Worm (Caenorhabditis elegans) whole organism, late embryonic: ENCODE measurements around the gene srx-2.

Experiments
- C08G9.2 ChIP-seq: sonication (generic microtip); optimal IDR thresholded peaks from 2 replicates; lab custom pipeline; 2016; ENCODE audit warnings: mild to moderate bottlenecking, missing genetic modification characterization, moderate library complexity, missing compliant biosample characterization
- C38D4.7 ChIP-seq: fragments of 200-800 bp; sonication (Bioruptor generic); optimal IDR thresholded peaks from 2 replicates; lab custom pipeline; 2018; ENCODE audit warnings: mild to moderate bottlenecking, missing genetic modification characterization, moderate library complexity, missing compliant biosample characterization
- F13H6.1 ChIP-seq: sonication (generic microtip); optimal IDR thresholded peaks from 2 replicates; lab custom pipeline; 2016; ENCODE audit warnings: missing genetic modification characterization, missing compliant biosample characterization
- T23F11.4 ChIP-seq: fragments of 200-800 bp; sonication (Bioruptor generic); optimal IDR thresholded peaks from 2 replicates; lab custom pipeline; 2018; ENCODE audit warnings: mild to moderate bottlenecking, missing genetic modification characterization, missing compliant biosample characterization
- ama-1 ChIP-seq: fragments of 150-350 bp; optimal IDR thresholded peaks from 2 replicates; lab custom pipeline; 2014
- ceh-14 ChIP-seq: sonication (generic microtip); optimal IDR thresholded peaks from 2 replicates; lab custom pipeline; 2016; ENCODE audit warnings: missing genotype, missing genetic modification characterization, missing compliant biosample characterization
- ceh-2 ChIP-seq: sonication (generic microtip); optimal IDR thresholded peaks from 2 replicates; lab custom pipeline; 2016; ENCODE audit warnings: missing genotype, missing genetic modification characterization, missing compliant biosample characterization
- ceh-24 ChIP-seq: sonication (generic microtip); optimal IDR thresholded peaks from 2 replicates; lab custom pipeline; 2016; ENCODE audit warnings: mild to moderate bottlenecking, missing genetic modification characterization, missing compliant biosample characterization
- ceh-30 ChIP-seq: fragments of 150-350 bp; optimal IDR thresholded peaks from 2 replicates; lab custom pipeline; 2014; ENCODE audit warnings: missing biosample characterization, missing genetic modification characterization
- ceh-31 ChIP-seq: sonication (generic microtip); optimal IDR thresholded peaks from 2 replicates; lab custom pipeline; 2016; ENCODE audit warnings: missing genetic modification characterization, missing compliant biosample characterization
- ceh-34 ChIP-seq: sonication (generic microtip); optimal IDR thresholded peaks from 2 replicates; lab custom pipeline; 2016; ENCODE audit warnings: mild to moderate bottlenecking, missing genetic modification characterization, missing compliant biosample characterization
- ceh-45 ChIP-seq: fragments of 200-800 bp; sonication (Bioruptor generic); IDR thresholded peaks from 2 replicates; pipeline ENCODE4 v1.3.6; 2022; ENCODE audit warnings: missing genetic modification reagents, missing genetic modification characterization, missing compliant biosample characterization
- ceh-9 ChIP-seq: sonication (generic microtip); optimal IDR thresholded peaks from 2 replicates; lab custom pipeline; 2016; ENCODE audit warnings: mild to moderate bottlenecking, missing genetic modification characterization, inconsistent platforms, missing compliant biosample characterization
- elt-4 ChIP-seq: sonication (generic microtip); optimal IDR thresholded peaks from 2 replicates; lab custom pipeline; 2016; ENCODE audit warnings: missing genetic modification characterization, missing compliant biosample characterization
- eyg-1 ChIP-seq: sonication (generic microtip); optimal IDR thresholded peaks from 2 replicates; lab custom pipeline; 2016; ENCODE audit warnings: missing genotype, missing genetic modification characterization, missing compliant biosample characterization
- fax-1 ChIP-seq: sonication (generic microtip); optimal IDR thresholded peaks from 2 replicates; lab custom pipeline; 2016; ENCODE audit warnings: missing genotype, missing genetic modification characterization, missing compliant biosample characterization
- fkh-10 ChIP-seq: fragments of 150-350 bp; optimal IDR thresholded peaks from 2 replicates; lab custom pipeline; 2014; ENCODE audit warnings: missing biosample characterization, missing genetic modification reagents, missing genetic modification characterization
- gmeb-2 ChIP-seq: sonication (generic microtip); optimal IDR thresholded peaks from 2 replicates; lab custom pipeline; 2016; ENCODE audit warnings: missing genetic modification characterization, inconsistent platforms, missing compliant biosample characterization
- hlh-13 ChIP-seq: fragments of 200-800 bp; sonication (Bioruptor generic); optimal IDR thresholded peaks from 2 replicates; lab custom pipeline; 2018; ENCODE audit warnings: mild to moderate bottlenecking, missing genetic modification characterization, missing compliant biosample characterization
- hlh-6 ChIP-seq: sonication (generic microtip); optimal IDR thresholded peaks from 2 replicates; lab custom pipeline; 2016; ENCODE audit warnings: missing genotype, missing genetic modification characterization, missing compliant biosample characterization
- lim-6 ChIP-seq: sonication (generic microtip); optimal IDR thresholded peaks from 2 replicates; lab custom pipeline; 2016; ENCODE audit warnings: missing genetic modification characterization, missing compliant biosample characterization
- lin-11 ChIP-seq: fragments of 200-800 bp; sonication (Bioruptor generic); optimal IDR thresholded peaks from 2 replicates; lab custom pipeline; 2018; ENCODE audit warnings: mild to moderate bottlenecking, missing genetic modification characterization, missing compliant biosample characterization
- madf-2 ChIP-seq: sonication (generic microtip); optimal IDR thresholded peaks from 2 replicates; lab custom pipeline; 2017; ENCODE audit warnings: missing genetic modification characterization, missing compliant biosample characterization
- pag-3 ChIP-seq: sonication (generic microtip); optimal IDR thresholded peaks from 2 replicates; lab custom pipeline; 2016; ENCODE audit warnings: missing compliant biosample characterization, missing genetic modification characterization, borderline replicate concordance
- pax-1 ChIP-seq: fragments of 150-350 bp; optimal IDR thresholded peaks from 2 replicates; lab custom pipeline; 2014; ENCODE audit warnings: missing biosample characterization, missing genetic modification characterization
- pha-2 ChIP-seq: sonication (generic microtip); optimal IDR thresholded peaks from 2 replicates; lab custom pipeline; 2017; ENCODE audit warnings: mild to moderate bottlenecking, missing genetic modification characterization, missing compliant biosample characterization
- pha-4 ChIP-seq: fragments of 150-350 bp; optimal IDR thresholded peaks from 2 replicates; lab custom pipeline; 2018; ENCODE audit warnings: missing biosample characterization, missing genetic modification reagents, missing genetic modification characterization
- pqm-1 ChIP-seq: sonication (generic microtip); optimal IDR thresholded peaks from 2 replicates; lab custom pipeline; 2016; ENCODE audit warnings: missing genetic modification characterization, missing compliant biosample characterization
- ref-2 ChIP-seq: sonication (generic microtip); optimal IDR thresholded peaks from 2 replicates; lab custom pipeline; 2016; ENCODE audit warnings: missing genetic modification characterization, missing compliant biosample characterization
- sdc-2 ChIP-seq: sonication (generic microtip); optimal IDR thresholded peaks from 2 replicates; lab custom pipeline; 2016; ENCODE audit warnings: missing genotype, missing genetic modification characterization, missing compliant biosample characterization
- syd-9 ChIP-seq: sonication (generic microtip); optimal IDR thresholded peaks from 2 replicates; lab custom pipeline; 2016; ENCODE audit warnings: mild to moderate bottlenecking, missing genetic modification characterization, moderate library complexity, missing compliant biosample characterization
- tbx-7 ChIP-seq: sonication (generic microtip); optimal IDR thresholded peaks from 2 replicates; lab custom pipeline; 2016; ENCODE audit warnings: missing genotype, missing genetic modification characterization, missing compliant biosample characterization
- unc-42 ChIP-seq: sonication (generic microtip); optimal IDR thresholded peaks from 2 replicates; lab custom pipeline; 2016; ENCODE audit warnings: missing genotype, missing genetic modification characterization, missing compliant biosample characterization
- unc-55 ChIP-seq: sonication (generic microtip); optimal IDR thresholded peaks from 2 replicates; lab custom pipeline; 2017; ENCODE audit warnings: missing biosample characterization, missing genetic modification reagents, missing genetic modification characterization
- unc-86 ChIP-seq: sonication (generic microtip); optimal IDR thresholded peaks from 2 replicates; lab custom pipeline; 2016; ENCODE audit warnings: missing genetic modification characterization, missing compliant biosample characterization

Gene srx-2

DNA sequence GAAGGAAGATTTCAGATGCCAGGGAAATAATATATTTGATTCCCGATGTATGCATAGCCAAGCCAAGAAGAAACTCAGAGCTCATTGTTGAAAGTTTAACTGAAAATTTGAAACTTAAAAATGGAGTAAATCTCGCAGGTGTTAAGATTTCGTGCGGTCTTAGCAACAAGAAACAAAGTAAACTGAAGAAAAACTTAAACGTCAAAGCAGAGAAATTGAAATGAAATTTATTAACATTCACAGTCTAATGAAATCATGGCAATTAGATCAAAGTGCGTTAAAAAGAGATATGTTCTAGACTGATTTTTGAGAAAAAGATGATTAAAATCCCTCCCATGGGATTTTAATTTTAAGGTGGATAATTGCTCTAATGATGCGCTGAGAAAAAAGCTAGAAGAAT lies 28.4 kb upstream of the srx-2 start, which contains the start of gene str-84:
Gene str-84, minus strand, starts transcription at position 101 of the 400 bp plus-strand sequence.
- TF ChIP-seq lim-6 (tag; lab: Kevin White, UChicago) (no peak), gmeb-2 (tag; lab: Kevin White, UChicago) (no peak), lin-11 (no peak), madf-2 (tag; lab: Kevin White, UChicago) (no peak), C38D4.7 (GFP tag; lab: Kevin White, UChicago) (no peak), unc-55 (no peak), tbx-7 (tag; lab: Kevin White, UChicago) (no peak), ceh-14 (no peak), F13H6.1 (tag; lab: Kevin White, UChicago) (no peak), ceh-9 (no peak), pag-3 (tag; lab: Kevin White, UChicago) (no peak), ceh-24 (tag; lab: Kevin White, UChicago) (no peak)

DNA sequence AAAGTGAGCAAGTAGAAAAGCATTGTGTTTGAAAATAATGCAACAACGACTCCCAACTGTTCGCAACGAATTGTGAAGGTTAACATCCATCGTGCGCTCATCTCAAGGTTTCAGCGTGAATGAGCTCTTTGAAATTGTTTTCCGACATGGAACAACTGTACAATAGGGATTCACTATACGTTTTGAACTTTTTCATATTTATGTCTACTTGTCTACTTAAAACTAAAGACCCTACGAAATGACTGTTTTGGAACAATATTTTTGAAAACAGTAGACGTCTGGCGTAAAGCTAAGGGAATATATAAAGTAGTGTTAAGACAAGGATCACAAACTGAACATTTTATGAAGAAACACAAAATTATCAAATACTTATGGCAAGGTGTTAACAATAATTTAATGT lies 25.7 kb upstream of the srx-2 start, which contains the start of gene str-86:
Gene str-86, minus strand, starts transcription at position 101 of the 400 bp plus-strand sequence.
- TF ChIP-seq fkh-10, result no peak
- no peak for TF ChIP-seq unc-86 (tag; lab: Kevin White, UChicago)

DNA sequence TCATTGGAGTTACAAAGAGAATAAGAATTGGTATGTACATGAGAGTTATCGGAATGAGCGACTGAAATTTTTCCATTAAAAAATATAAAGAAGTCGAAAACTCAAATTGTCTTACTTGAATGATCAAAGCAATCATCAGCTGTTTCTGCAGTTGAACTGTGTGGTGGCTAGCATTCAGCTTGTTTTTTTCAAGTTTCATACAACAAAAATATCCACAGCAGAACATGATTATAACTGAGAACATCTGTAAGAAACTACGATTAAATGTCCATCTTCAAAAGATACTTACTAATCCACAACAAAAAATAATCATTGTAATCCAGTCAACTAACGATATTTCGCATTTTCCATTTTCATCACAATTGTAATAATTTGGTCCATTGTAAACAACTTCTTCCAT lies 24.5 kb upstream of the srx-2 start:
- TF ChIP-seq unc-55 (no peak), eyg-1 (tag; lab: Kevin White, UChicago) (no peak), pha-4 (tag; lab: Kevin White, UChicago) (no peak), ama-1 (no peak), pha-2 (tag; lab: Kevin White, UChicago) (no peak), fax-1 (tag; lab: Kevin White, UChicago) (no peak), ceh-14 (no peak), ceh-2 (tag; lab: Kevin White, UChicago) (no peak), pax-1 (tag; lab: Kevin White, UChicago) (no peak), hlh-13 (no peak), ceh-45 (GFP tag; lab: Robert Waterston, UW) (no peak), ceh-31 (no peak), lim-6 (tag; lab: Kevin White, UChicago) (no peak), ceh-30 (tag; lab: Kevin White, UChicago) (no peak), T23F11.4 (GFP tag; lab: Kevin White, UChicago) (no peak), syd-9 (tag; lab: Kevin White, UChicago) (no peak)

DNA sequence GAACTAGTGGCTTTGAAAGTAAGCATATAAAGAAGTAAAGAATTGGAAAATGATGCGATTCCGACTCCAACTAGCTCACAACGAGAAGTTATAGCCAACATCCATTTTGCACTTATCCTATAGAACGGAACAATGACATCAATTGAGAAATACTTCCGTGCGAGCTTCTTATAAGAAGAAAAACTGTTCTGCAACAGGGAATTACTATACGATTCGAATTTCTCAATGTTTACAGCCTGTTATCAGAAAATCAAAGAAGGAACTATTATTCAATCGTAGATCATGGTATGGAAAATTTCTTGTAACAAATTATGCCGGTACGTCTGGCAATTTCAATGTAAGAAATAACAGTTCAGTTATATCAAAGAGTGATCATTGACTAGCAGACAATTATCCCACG lies 23.5 kb upstream of the srx-2 start, which contains the start of gene str-85:
Gene str-85, minus strand, starts transcription at position 101 of the 400 bp plus-strand sequence.
- TF ChIP-seq lim-6 (tag; lab: Kevin White, UChicago) (no peak), ceh-2 (tag; lab: Kevin White, UChicago) (no peak), syd-9 (tag; lab: Kevin White, UChicago) (no peak), pqm-1 (tag; lab: Kevin White, UChicago) (no peak), hlh-13 (no peak), ceh-9 (no peak), C08G9.2 (tag; lab: Kevin White, UChicago) (no peak), ref-2 (tag; lab: Kevin White, UChicago) (no peak)
- TF ChIP-seq, all 69 proteins: peak for 0

DNA sequence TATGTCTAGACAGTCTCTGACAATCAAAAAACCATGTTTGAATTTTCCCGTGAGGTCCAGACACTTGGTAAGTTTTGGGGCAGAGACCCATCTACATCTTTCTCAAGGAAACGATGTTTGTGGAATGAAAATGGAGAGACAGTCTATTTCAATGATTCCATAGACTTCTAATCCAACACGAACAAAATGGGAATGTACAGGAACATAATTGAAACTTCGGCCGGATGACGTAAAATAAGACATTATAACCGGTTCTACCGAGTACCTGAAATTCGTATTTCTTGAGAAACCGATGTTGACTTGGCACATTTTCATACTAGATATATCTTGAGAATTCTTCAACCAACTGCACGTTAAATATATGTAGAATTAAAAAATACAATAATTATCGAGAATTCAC lies 21.2 kb upstream of the srx-2 start, which contains the start of gene str-87:
Gene str-87, minus strand, starts transcription at position 101 of the 400 bp plus-strand sequence.
- TF ChIP-seq pha-2 (tag; lab: Kevin White, UChicago) (no peak), sdc-2 (no peak), elt-4 (tag; lab: Kevin White, UChicago) (no peak), pax-1 (tag; lab: Kevin White, UChicago) (no peak), hlh-6 (tag; lab: Kevin White, UChicago) (no peak), C08G9.2 (tag; lab: Kevin White, UChicago) (no peak), ceh-34 (tag; lab: Kevin White, UChicago) (no peak), unc-42 (no peak), ama-1 (no peak)
